Worm (Caenorhabditis elegans): Measurements from ENCODE around the gene nep-16.

ce11 chrIV:7659481-7659880, 17.8 kb upstream of the nep-16 start:
- TF ChIP-seq nhr-129 (tag; optimal IDR thresholded peaks at IDR 0.05) (peak; percentile 18), skn-1 (tag; optimal IDR thresholded peaks at IDR 0.05) (no peak), F13H6.1 (tag; optimal IDR thresholded peaks at IDR 0.05) (peak; percentile 19), elt-3 (tag; optimal IDR thresholded peaks at IDR 0.05) (no peak), mab-5 (tag; optimal IDR thresholded peaks at IDR 0.05) (no peak), unc-55 (GFP tag; optimal IDR thresholded peaks at IDR 0.05) (no peak)

Measured in whole organism, L2 larva.